Worm (Caenorhabditis elegans) whole organism, L1 larva: ENCODE data around the gene B0280.11.
A peak's percentile ranks its signal among the peaks of the same experiment; 100 is the strongest.
"Not testable (repeated sequence)": the region's sequence is repeated elsewhere in the genome, so short reads cannot be mapped to it uniquely, and the experiment has no call there.

Source experiments
- C16A3.4 ChIP-seq: fragments of 150-350 bp; optimal IDR thresholded peaks from 2 replicates; lab custom pipeline; 2014; ENCODE audit warnings: missing biosample characterization, missing genetic modification characterization
- F16B12.6 ChIP-seq: fragments of 150-350 bp; optimal IDR thresholded peaks from 2 replicates; lab custom pipeline; 2014; ENCODE audit warnings: missing biosample characterization, missing genetic modification characterization
- Y116A8C.19 ChIP-seq: sonication (generic microtip); optimal IDR thresholded peaks from 2 replicates; lab custom pipeline; 2016; ENCODE audit warnings: missing compliant biosample characterization, missing genetic modification characterization, borderline replicate concordance
- aly-2 ChIP-seq: fragments of 150-350 bp; optimal IDR thresholded peaks from 2 replicates; lab custom pipeline; 2014; ENCODE audit warnings: missing biosample characterization, missing genetic modification characterization
- ama-1 ChIP-seq: fragments of 150-350 bp; optimal IDR thresholded peaks from 2 replicates; lab custom pipeline; 2014
- blmp-1 ChIP-seq: fragments of 150-350 bp; optimal IDR thresholded peaks from 2 replicates; lab custom pipeline; 2014; ENCODE audit warnings: missing biosample characterization, missing genetic modification characterization
- ceh-63 ChIP-seq: fragments of 200-800 bp; sonication (Bioruptor generic); optimal IDR thresholded peaks from 2 replicates; lab custom pipeline; 2018; ENCODE audit warnings: mild to moderate bottlenecking, missing genetic modification characterization, missing compliant biosample characterization
- ceh-8 ChIP-seq: fragments of 200-800 bp; sonication (Bioruptor generic); optimal IDR thresholded peaks from 2 replicates; lab custom pipeline; 2018; ENCODE audit warnings: mild to moderate bottlenecking, missing genetic modification characterization, moderate library complexity, missing compliant biosample characterization
- ceh-82 ChIP-seq, 3 experiments: fragments of 150-350 bp in 1 of 3; sonication (generic microtip) in 2 of 3; optimal IDR thresholded peaks; 2 replicates each; lab custom pipeline; 2014 to 2017; ENCODE audit warnings: missing biosample characterization in 3 of 3, missing genetic modification characterization in 3 of 3
- ceh-88 ChIP-seq: fragments of 200-800 bp; sonication (Bioruptor generic); IDR thresholded peaks from 2 replicates; pipeline ENCODE4 v1.3.6; 2022; ENCODE audit warnings: missing genetic modification characterization, missing compliant biosample characterization
- dpl-1 ChIP-seq, 3 experiments: fragments of 150-350 bp in 2 of 3; sonication (generic microtip) in 1 of 3; optimal IDR thresholded peaks; 2 replicates each; lab custom pipeline; 2014 to 2017; ENCODE audit warnings: missing biosample characterization in 3 of 3, missing genetic modification characterization in 3 of 3, missing genetic modification reagents in 3 of 3
- dsc-1 ChIP-seq: sonication (generic microtip); optimal IDR thresholded peaks from 2 replicates; lab custom pipeline; 2016; ENCODE audit warnings: mild to moderate bottlenecking, missing genetic modification characterization, missing compliant biosample characterization
- efl-1 ChIP-seq, 4 experiments: fragments of 150-350 bp; optimal IDR thresholded peaks in 3 of 4; peaks in 1 of 4; 1 replicate in 1 of 4; 2 replicates in 3 of 4; lab custom pipeline; 2014; ENCODE audit warnings: missing biosample characterization in 2 of 4, missing genetic modification characterization in 2 of 4, missing genetic modification reagents in 2 of 4
- elt-2 ChIP-seq: sonication (generic microtip); optimal IDR thresholded peaks from 2 replicates; lab custom pipeline; 2016; ENCODE audit warnings: missing genetic modification characterization, mild to moderate bottlenecking, inconsistent platforms, missing compliant biosample characterization, missing genetic modification reagents
- ets-5 ChIP-seq: fragments of 200-800 bp; sonication (Bioruptor generic); IDR thresholded peaks from 2 replicates; pipeline ENCODE4 v1.3.6; 2022; ENCODE audit warnings: missing genetic modification characterization, missing compliant biosample characterization
- fkh-8 ChIP-seq: sonication (generic microtip); optimal IDR thresholded peaks from 2 replicates; lab custom pipeline; 2016; ENCODE audit warnings: mild to moderate bottlenecking, missing genetic modification characterization, missing compliant biosample characterization
- fos-1 ChIP-seq: fragments of 150-350 bp; optimal IDR thresholded peaks from 2 replicates; lab custom pipeline; 2014; ENCODE audit warnings: missing biosample characterization, missing genetic modification characterization
- irx-1 ChIP-seq: sonication (generic microtip); optimal IDR thresholded peaks from 2 replicates; lab custom pipeline; 2016; ENCODE audit warnings: missing genetic modification characterization, missing compliant biosample characterization
- jun-1 ChIP-seq: fragments of 150-350 bp; optimal IDR thresholded peaks from 2 replicates; lab custom pipeline; 2014; ENCODE audit warnings: missing biosample characterization, missing genetic modification reagents, missing genetic modification characterization
- lin-13 ChIP-seq: fragments of 150-350 bp; optimal IDR thresholded peaks from 2 replicates; lab custom pipeline; 2014; ENCODE audit warnings: missing biosample characterization, missing genetic modification reagents, missing genetic modification characterization
- lin-14 ChIP-seq: fragments of 200-800 bp; sonication (Bioruptor generic); optimal IDR thresholded peaks from 2 replicates; lab custom pipeline; 2018; ENCODE audit warnings: mild to moderate bottlenecking, missing genetic modification characterization, moderate library complexity, missing compliant biosample characterization
- lin-15B ChIP-seq: fragments of 150-350 bp; sonication (generic microtip); optimal IDR thresholded peaks from 3 replicates; lab custom pipeline; 2014; ENCODE audit warnings: missing biosample characterization, missing genetic modification characterization
- lin-35 ChIP-seq, 2 experiments: fragments of 150-350 bp; optimal IDR thresholded peaks; 2 replicates each; lab custom pipeline; 2014; ENCODE audit warnings: missing biosample characterization in 2 of 2, missing genetic modification characterization in 2 of 2, missing genetic modification reagents in 2 of 2
- lsy-2 ChIP-seq, 2 experiments: fragments of 150-350 bp; optimal IDR thresholded peaks; 2 replicates each; lab custom pipeline; 2014; ENCODE audit warnings: missing biosample characterization in 2 of 2, missing genetic modification characterization in 2 of 2
- nhr-19 ChIP-seq: fragments of 200-800 bp; sonication (Bioruptor generic); conservative IDR thresholded peaks from 2 replicates; pipeline ENCODE4 v1.3.6; 2022; ENCODE audit warnings: missing genetic modification characterization, missing compliant biosample characterization
- nhr-28 ChIP-seq: fragments of 150-350 bp; optimal IDR thresholded peaks from 2 replicates; lab custom pipeline; 2014; ENCODE audit warnings: missing biosample characterization, missing genetic modification characterization
- nhr-71 ChIP-seq: sonication (generic microtip); optimal IDR thresholded peaks from 2 replicates; lab custom pipeline; 2016; ENCODE audit warnings: mild to moderate bottlenecking, missing genetic modification characterization, moderate library complexity, missing compliant biosample characterization
- nhr-77 ChIP-seq: fragments of 150-350 bp; optimal IDR thresholded peaks from 2 replicates; lab custom pipeline; 2014; ENCODE audit warnings: missing biosample characterization, missing genetic modification characterization
- nhr-84 ChIP-seq: sonication (generic microtip); optimal IDR thresholded peaks from 2 replicates; lab custom pipeline; 2017; ENCODE audit warnings: missing biosample characterization, missing genetic modification characterization
- nhr-85 ChIP-seq: sonication (generic microtip); peaks from one replicate; lab custom pipeline; 2016; ENCODE audit warnings: missing genetic modification characterization, inconsistent platforms, missing compliant biosample characterization
- pag-3 ChIP-seq: sonication (generic microtip); optimal IDR thresholded peaks from 2 replicates; lab custom pipeline; 2017; ENCODE audit warnings: missing genetic modification characterization, mild to moderate bottlenecking, missing compliant biosample characterization, antibody characterized with exemption, borderline replicate concordance; ENCODE audit not compliant: insufficient read depth
- skn-1 ChIP-seq: fragments of 150-350 bp; optimal IDR thresholded peaks from 2 replicates; lab custom pipeline; 2014; ENCODE audit warnings: missing biosample characterization, missing genetic modification characterization
- snpc-4 ChIP-seq: fragments of 150-350 bp; optimal IDR thresholded peaks from 2 replicates; lab custom pipeline; 2014; ENCODE audit warnings: missing biosample characterization, missing genetic modification characterization
- snu-23 ChIP-seq: sonication (generic microtip); optimal IDR thresholded peaks from 2 replicates; lab custom pipeline; 2016; ENCODE audit warnings: missing genetic modification characterization, missing compliant biosample characterization
- sox-4 ChIP-seq: sonication (generic microtip); optimal IDR thresholded peaks from 2 replicates; lab custom pipeline; 2016; ENCODE audit warnings: missing genetic modification characterization, missing compliant biosample characterization
- tbx-2 ChIP-seq: sonication (generic microtip); optimal IDR thresholded peaks from 2 replicates; lab custom pipeline; 2016; ENCODE audit warnings: missing genetic modification characterization, missing compliant biosample characterization
- tlp-1 ChIP-seq: fragments of 150-350 bp; optimal IDR thresholded peaks from 2 replicates; lab custom pipeline; 2014; ENCODE audit warnings: missing biosample characterization, missing genetic modification characterization
- unc-130 ChIP-seq: fragments of 150-350 bp; optimal IDR thresholded peaks from 2 replicates; lab custom pipeline; 2017; ENCODE audit warnings: missing biosample characterization, missing genetic modification characterization, inconsistent platforms
- unc-86 ChIP-seq: sonication (generic microtip); optimal IDR thresholded peaks from 2 replicates; lab custom pipeline; 2016; ENCODE audit warnings: missing genetic modification characterization, missing compliant biosample characterization
- vab-15 ChIP-seq: sonication (generic microtip); optimal IDR thresholded peaks from 2 replicates; lab custom pipeline; 2017; ENCODE audit warnings: missing genotype, mild to moderate bottlenecking, missing genetic modification characterization, missing compliant biosample characterization
- xbp-1 ChIP-seq: sonication (generic microtip); optimal IDR thresholded peaks from 2 replicates; lab custom pipeline; 2016; ENCODE audit warnings: missing genetic modification characterization, missing compliant biosample characterization
- ztf-11 ChIP-seq, 2 experiments: sonication (generic microtip); optimal IDR thresholded peaks; 2 replicates each; lab custom pipeline; 2016 to 2017; ENCODE audit warnings: missing genetic modification characterization in 2 of 2, missing biosample characterization in 1 of 2, missing compliant biosample characterization in 1 of 2

The B0280.11 gene

DNA sequence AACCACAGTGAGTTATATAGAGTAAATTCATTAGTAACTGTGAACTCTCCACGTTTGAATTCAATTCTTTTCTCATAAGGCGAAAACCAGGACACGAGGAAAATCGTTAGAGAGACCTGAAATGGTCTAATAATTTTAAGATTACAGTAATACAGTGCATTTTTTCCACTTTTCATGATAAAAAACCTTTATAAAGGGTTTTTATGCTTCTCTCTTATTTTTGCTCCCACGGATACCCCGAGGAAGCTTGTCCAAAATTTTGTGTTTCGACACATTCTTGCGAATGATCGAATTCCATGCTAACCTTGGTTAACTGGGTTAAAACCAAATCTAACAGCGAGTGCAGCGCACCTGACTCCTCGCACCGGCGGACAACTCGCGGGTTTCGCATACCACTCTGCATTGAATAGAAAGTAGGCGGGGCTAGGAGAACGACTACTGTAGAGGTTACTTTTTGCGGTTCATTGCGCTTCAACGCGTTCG, 2.2 kb upstream of the B0280.11 start (continued):
- TF ChIP-seq lin-13 (GFP tag; lab: Kevin White, UChicago) (no peak), unc-86 (tag; lab: Kevin White, UChicago) (no peak), efl-1 (optimal IDR thresholded peaks at IDR 0.05; lab: Kevin White, UChicago) (peak; percentile 28 to 43), efl-1 (GFP tag; optimal IDR thresholded peaks at IDR 0.05 in 1 of 2; lab: Kevin White, UChicago) (peak in 1 of 2 experiments; percentile 62), unc-130 (no peak), ceh-82 (tag; optimal IDR thresholded peaks at IDR 0.05; lab: Kevin White, UChicago) (peak in 2 of 3 experiments; percentile 0 to 18), sox-4 (tag; lab: Kevin White, UChicago) (no peak), xbp-1 (peak; percentile 23)
- TF ChIP-seq, all 84 proteins: peak for 20

DNA sequence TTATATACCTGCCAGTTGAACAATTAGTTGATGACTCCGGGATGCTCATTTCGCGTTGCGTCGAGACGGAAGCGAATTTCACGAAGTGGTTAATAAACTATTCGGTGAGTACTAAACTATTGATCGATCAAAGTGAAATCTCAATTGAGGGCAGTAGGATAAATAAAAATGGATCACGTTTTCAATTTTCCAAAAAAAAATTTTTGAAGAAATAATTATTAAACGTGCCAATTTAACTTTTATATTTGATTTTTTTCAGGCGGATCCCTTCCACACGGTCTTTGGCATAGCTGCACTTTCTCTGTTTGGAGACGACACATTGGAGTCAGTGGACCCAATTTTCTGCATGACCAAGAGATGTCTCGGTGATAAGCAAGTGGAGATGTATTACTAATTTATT, 2.1 kb downstream of the B0280.11 start, which contains the start of gene B0280.17:
Gene B0280.17, minus strand, starts transcription at position 101 of the 400 bp plus-strand sequence.
- TF ChIP-seq nhr-77 (tag; lab: Kevin White, UChicago) (no peak), irx-1 (no peak), ceh-63 (GFP tag; lab: Kevin White, UChicago) (no peak)

DNA sequence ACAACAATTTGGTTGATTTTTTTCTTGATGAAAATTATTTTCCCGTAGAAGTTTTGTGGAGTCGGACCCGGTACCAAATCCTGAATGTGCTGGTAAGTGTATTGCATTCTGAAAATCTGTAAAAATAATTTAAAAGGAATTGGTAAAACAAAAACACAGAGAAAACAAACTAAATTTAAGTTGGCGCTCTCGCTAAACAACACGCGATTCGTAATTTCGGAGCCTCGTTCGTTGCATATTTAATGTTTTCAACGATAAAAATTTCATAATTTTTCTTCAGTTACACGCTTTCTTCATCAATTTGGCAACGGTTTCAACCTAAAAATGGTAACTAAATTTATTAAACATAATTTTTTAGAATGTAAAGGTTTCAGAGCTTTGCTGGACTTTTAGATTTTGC, 4.5 kb downstream of the B0280.11 start, which contains the start of the genes pot-1 and ggtb-1:
Gene pot-1, minus strand, starts transcription at position 120 of the 400 bp plus-strand sequence.
Gene ggtb-1, plus strand, starts transcription at position 208 of the 400 bp plus-strand sequence.
- peak; percentile 9 for TF ChIP-seq tbx-2 (tag; lab: Kevin White, UChicago)
- TF ChIP-seq lsy-2 (tag; optimal IDR thresholded peaks at IDR 0.05; lab: Kevin White, UChicago): peak in 1 of 2 experiments; percentile 62
- peak; percentile 19 for TF ChIP-seq blmp-1
- peak in 1 of 3 experiments; percentile 4 for TF ChIP-seq ceh-82 (tag; optimal IDR thresholded peaks at IDR 0.05; lab: Kevin White, UChicago)
- peak; percentile 34 for TF ChIP-seq snu-23 (GFP tag; lab: Kevin White, UChicago)
- TF ChIP-seq dpl-1 (GFP tag; optimal IDR thresholded peaks at IDR 0.05; lab: Kevin White, UChicago): peak; percentile 58 to 79 (median 66)
- TF ChIP-seq fos-1 (tag; lab: Kevin White, UChicago): no peak
- peak; percentile 18 to 74 for TF ChIP-seq lin-35 (GFP tag; optimal IDR thresholded peaks at IDR 0.05; lab: Kevin White, UChicago)
- TF ChIP-seq dsc-1: no peak
- peak; percentile 2 to 67 for TF ChIP-seq efl-1 (optimal IDR thresholded peaks at IDR 0.05; lab: Kevin White, UChicago)
- TF ChIP-seq efl-1 (GFP tag; optimal IDR thresholded peaks at IDR 0.05 in 1 of 2; lab: Kevin White, UChicago): peak; percentile 75 to 97
- TF ChIP-seq sox-4 (tag; lab: Kevin White, UChicago): no peak
- TF ChIP-seq elt-2 (tag; lab: Kevin White, UChicago): no peak
- peak; percentile 21 for TF ChIP-seq skn-1

DNA sequence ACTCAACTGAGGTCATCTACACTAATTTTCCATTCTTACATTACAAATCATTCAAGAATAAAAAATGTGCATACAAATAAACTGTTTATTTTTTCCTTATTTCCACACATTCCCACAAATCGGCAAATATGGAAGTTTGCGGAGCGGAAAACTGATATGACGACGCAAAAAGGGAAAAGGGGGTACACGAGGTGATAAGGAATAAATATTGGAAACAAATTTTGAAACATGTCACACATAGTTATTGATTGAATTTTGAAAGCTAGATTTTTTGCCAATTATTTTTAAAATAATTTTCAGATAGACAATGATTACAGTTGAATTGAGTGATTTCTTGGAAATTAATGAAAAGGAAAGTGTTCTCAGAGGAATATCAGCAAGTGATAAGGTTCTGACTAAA, 9.5 kb downstream of the B0280.11 start, which contains the start of gene viro-2:
Gene viro-2, plus strand, starts transcription at position 301 of the 400 bp plus-strand sequence.
- TF ChIP-seq jun-1 (tag; lab: Kevin White, UChicago); ztf-11 (tag; optimal IDR thresholded peaks at IDR 0.05; lab: Kevin White, UChicago); F16B12.6 (tag; lab: Kevin White, UChicago): not testable (repeated sequence)

DNA sequence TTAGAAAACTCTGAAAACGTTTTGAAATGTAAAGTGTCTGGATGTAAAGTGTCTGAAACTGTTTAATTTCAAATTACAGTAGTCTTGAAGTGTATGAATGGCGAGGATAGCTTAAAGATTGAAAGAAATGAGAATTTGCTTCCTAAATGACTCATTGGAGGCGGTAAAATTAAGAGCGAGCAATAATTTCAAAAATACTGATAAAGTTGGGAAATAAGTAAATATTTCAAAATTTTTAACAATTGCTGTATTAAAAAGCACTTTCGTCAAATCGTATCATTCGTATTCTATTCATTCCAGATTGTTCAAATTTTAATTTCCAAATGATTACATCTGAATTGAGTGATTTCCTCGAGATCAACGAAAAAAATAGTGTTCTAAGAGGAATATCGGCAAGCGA, 13.7 kb downstream of the B0280.11 start, which contains the start of gene B0280.2:
Gene B0280.2, plus strand, starts transcription at position 301 of the 400 bp plus-strand sequence.
- TF ChIP-seq vab-15 (tag; lab: Kevin White, UChicago): no peak
- TF ChIP-seq fkh-8 (tag; lab: Kevin White, UChicago): no peak
- no peak for TF ChIP-seq ceh-8
- no peak for TF ChIP-seq aly-2 (tag; lab: Kevin White, UChicago)
- no peak for TF ChIP-seq ama-1 (lab: Kevin White, UChicago)
- TF ChIP-seq nhr-19: no peak
- no peak for TF ChIP-seq ets-5 (GFP tag; lab: Robert Waterston, UW)

DNA sequence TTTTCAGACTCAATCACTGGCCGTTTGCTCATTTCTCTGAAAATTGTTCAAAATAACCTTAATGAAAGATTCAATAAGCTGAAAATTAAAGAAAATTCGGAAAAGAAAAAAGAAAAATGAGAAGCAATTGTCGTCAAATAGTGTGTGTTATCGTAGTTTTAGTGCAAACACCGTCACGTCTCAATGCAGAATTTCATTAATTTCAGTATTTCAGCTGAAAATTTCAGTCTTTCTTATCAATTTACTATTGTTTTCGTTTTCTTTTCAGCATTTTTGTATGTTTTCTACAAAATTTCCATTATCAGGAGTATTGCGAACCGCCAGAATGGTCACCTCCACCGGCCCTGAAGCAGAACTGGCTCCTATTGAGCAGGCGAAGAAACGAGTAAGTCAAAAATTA, 15.2 kb downstream of the B0280.11 start, which contains the start of the genes B0280.9 and rpia-1:
Gene B0280.9, minus strand, starts transcription at position 36 of the 400 bp plus-strand sequence.
Gene rpia-1, plus strand, starts transcription at position 269 of the 400 bp plus-strand sequence.
- TF ChIP-seq ceh-88 (GFP tag; lab: Robert Waterston, UW): no peak
- TF ChIP-seq lin-35 (GFP tag; optimal IDR thresholded peaks at IDR 0.05; lab: Kevin White, UChicago): peak; percentile 37 to 71
- TF ChIP-seq nhr-84: no peak
- TF ChIP-seq C16A3.4 (tag; lab: Kevin White, UChicago): peak; percentile 21
- peak in 1 of 3 experiments; percentile 27 for TF ChIP-seq ceh-82 (tag; optimal IDR thresholded peaks at IDR 0.05; lab: Kevin White, UChicago)
- TF ChIP-seq nhr-71 (tag; lab: Kevin White, UChicago): peak; percentile 22
- TF ChIP-seq pag-3 (tag; lab: Kevin White, UChicago): no peak
- no peak for TF ChIP-seq nhr-85
- no peak for TF ChIP-seq ceh-63 (GFP tag; lab: Kevin White, UChicago)
- peak; percentile 37 for TF ChIP-seq lin-14 (GFP tag; lab: Kevin White, UChicago)
- no peak for TF ChIP-seq lin-15B (tag; lab: Kevin White, UChicago)
- no peak for TF ChIP-seq fos-1 (tag; lab: Kevin White, UChicago)
- TF ChIP-seq Y116A8C.19 (tag; lab: Kevin White, UChicago): no peak
- no peak for TF ChIP-seq tlp-1
- no peak for TF ChIP-seq nhr-28 (tag; lab: Kevin White, UChicago)
- TF ChIP-seq snpc-4: no peak
- peak in 2 of 3 experiments; percentile 32 to 48 for TF ChIP-seq dpl-1 (GFP tag; optimal IDR thresholded peaks at IDR 0.05; lab: Kevin White, UChicago)
